Worm (Caenorhabditis elegans) whole organism, young adult: ENCODE data around the gene E02H1.6.
"Not testable (repeated sequence)": the region's sequence is repeated elsewhere in the genome, so short reads cannot be mapped to it uniquely, and the experiment has no call there.

Experiments used
- F49E8.2 ChIP-seq: sonication (generic microtip); optimal IDR thresholded peaks from 3 replicates; lab custom pipeline; 2017; ENCODE audit warnings: missing genetic modification characterization, mild to moderate bottlenecking, missing compliant biosample characterization, antibody characterized with exemption, moderate library complexity; ENCODE audit not compliant: insufficient read depth
- Y53G8AR.9 ChIP-seq: fragments of 200-800 bp; sonication (Bioruptor generic); conservative IDR thresholded peaks from 2 replicates; pipeline ENCODE4 v1.3.6; 2022; ENCODE audit warnings: missing genetic modification reagents, missing genetic modification characterization, missing compliant biosample characterization
- ama-1 ChIP-seq, 3 experiments: fragments of 150-350 bp in 1 of 3; sonication (generic microtip) in 2 of 3; optimal IDR thresholded peaks; 2 replicates each; lab custom pipeline; 2014 to 2018; ENCODE audit warnings: missing biosample characterization in 2 of 3, missing genetic modification characterization in 2 of 3, missing genetic modification reagents in 2 of 3
- aptf-2 ChIP-seq: fragments of 200-800 bp; sonication (Bioruptor generic); conservative IDR thresholded peaks from 2 replicates; pipeline ENCODE4 v1.3.6; 2022; ENCODE audit warnings: missing genetic modification reagents, missing genetic modification characterization, missing compliant biosample characterization
- chd-7 ChIP-seq: sonication (generic microtip); optimal IDR thresholded peaks from 2 replicates; lab custom pipeline; 2016; ENCODE audit warnings: mild to moderate bottlenecking, missing genetic modification characterization, moderate library complexity, missing compliant biosample characterization
- him-1 ChIP-seq: sonication (generic microtip); optimal IDR thresholded peaks from 2 replicates; lab custom pipeline; 2016; ENCODE audit warnings: missing genotype, missing genetic modification reagents, missing genetic modification characterization, missing compliant biosample characterization
- unc-62 ChIP-seq: fragments of 150-350 bp; optimal IDR thresholded peaks from 2 replicates; lab custom pipeline; 2014; ENCODE audit warnings: missing biosample characterization, missing genetic modification reagents, missing genetic modification characterization

- TF ChIP-seq aptf-2 (GFP tag; lab: Robert Waterston, UW); unc-62 (GFP tag; lab: Kevin White, UChicago); ama-1 (optimal IDR thresholded peaks at IDR 0.05; lab: Kevin White, UChicago); ama-1 (GFP tag; optimal IDR thresholded peaks at IDR 0.05; lab: Kevin White, UChicago); F49E8.2 (tag; lab: Kevin White, UChicago); him-1 (tag; lab: Kevin White, UChicago); Y53G8AR.9 (GFP tag; lab: Robert Waterston, UW); chd-7 (tag; lab: Kevin White, UChicago): not testable (repeated sequence)
Measured at ce11 chrII:9633956-9634560, 37.6 kb downstream of the E02H1.6 start.
